Worm (Caenorhabditis elegans): ENCODE measurements around the gene mpst-2.

The mpst-2 gene

DNA sequence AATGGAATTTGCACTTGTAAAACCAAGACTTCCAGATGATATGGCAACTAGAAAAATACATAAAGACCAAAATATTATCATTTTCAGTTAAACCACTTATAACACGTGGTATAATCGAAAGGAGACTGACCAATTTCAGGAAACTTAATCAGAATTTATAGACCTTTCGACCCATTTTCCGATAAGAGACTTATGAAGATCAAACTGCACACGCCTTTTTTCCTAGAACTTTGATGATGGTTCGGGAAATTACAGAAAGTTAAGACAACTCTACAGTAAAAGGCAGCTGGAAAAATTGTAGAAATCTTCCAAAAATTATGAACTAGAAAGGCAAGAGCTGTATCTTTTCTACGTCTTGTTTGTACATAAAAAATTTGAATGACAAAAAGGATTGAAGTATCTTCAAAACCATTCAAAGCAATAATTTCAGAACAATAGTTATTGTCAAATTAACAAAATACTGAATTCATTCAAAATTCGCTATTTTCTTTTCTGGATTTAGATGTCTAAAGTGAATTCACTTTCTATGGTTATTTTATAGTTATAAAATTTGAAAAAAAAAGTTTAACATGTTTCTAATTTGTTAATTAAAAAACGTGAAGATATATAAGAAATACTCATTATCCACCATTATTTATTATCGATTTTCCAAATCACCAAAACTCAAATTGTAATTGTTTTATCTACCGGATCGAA is at the start of gene mpst-2, which contains the start of gene H12D21.5:
mpst-2 (minus strand) TSS at position 101 of the 696 bp plus-strand sequence.
H12D21.5 (plus strand) TSS at position 646 of the 696 bp plus-strand sequence.
- TF ChIP-seq dao-5 (tag; optimal IDR thresholded peaks at IDR 0.05) (no peak), him-1 (tag; optimal IDR thresholded peaks at IDR 0.05) (no peak), W03F9.2 (tag; optimal IDR thresholded peaks at IDR 0.05) (no peak)

DNA sequence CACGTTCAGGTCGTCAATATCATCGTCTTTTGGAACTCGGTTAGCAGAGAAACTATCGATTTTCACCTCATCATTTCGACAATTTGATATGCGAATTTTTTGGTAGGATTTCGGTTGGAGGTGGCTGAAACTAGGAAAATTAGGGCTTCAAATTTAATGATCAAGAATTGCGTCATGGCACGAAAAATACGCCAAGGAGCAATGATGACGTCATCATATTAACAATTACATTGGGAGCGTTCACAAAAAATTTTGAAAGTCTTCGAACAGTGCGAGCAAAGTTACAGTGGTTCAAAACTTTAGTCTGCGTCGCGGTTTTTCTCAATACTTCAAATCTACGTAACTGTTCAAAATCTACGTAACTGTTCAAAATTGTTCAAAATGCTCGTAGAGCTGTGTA is 49.6 kb upstream of the mpst-2 start:
- TF ChIP-seq dao-5 (tag; optimal IDR thresholded peaks at IDR 0.05) (no peak), him-1 (tag; optimal IDR thresholded peaks at IDR 0.05) (no peak), W03F9.2 (tag; optimal IDR thresholded peaks at IDR 0.05) (no peak)

DNA sequence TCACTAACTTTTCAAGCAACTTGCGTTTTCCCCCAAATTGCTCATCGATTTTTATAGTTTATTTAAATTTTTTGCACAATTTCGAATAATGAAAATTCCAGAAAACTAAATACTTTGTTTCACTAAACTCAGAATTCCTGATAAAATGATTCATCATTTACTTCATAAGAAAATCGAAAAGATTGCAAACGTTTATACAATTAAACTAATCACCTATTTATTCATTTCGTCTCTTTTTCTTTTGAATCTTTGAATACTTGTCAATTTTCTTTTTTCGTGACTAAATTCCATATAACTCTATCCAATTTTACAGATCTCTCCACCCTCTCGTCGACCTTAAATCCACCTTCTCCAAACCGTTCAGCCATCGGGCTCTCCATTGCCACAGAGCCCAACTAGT is 43.3 kb upstream of the mpst-2 start, which contains the start of gene C30G7.2:
C30G7.2 (plus strand) TSS at position 301 of the 400 bp plus-strand sequence.
- TF ChIP-seq dao-5 (tag; optimal IDR thresholded peaks at IDR 0.05) (no peak), him-1 (tag; optimal IDR thresholded peaks at IDR 0.05) (no peak), W03F9.2 (tag; optimal IDR thresholded peaks at IDR 0.05) (no peak)

DNA sequence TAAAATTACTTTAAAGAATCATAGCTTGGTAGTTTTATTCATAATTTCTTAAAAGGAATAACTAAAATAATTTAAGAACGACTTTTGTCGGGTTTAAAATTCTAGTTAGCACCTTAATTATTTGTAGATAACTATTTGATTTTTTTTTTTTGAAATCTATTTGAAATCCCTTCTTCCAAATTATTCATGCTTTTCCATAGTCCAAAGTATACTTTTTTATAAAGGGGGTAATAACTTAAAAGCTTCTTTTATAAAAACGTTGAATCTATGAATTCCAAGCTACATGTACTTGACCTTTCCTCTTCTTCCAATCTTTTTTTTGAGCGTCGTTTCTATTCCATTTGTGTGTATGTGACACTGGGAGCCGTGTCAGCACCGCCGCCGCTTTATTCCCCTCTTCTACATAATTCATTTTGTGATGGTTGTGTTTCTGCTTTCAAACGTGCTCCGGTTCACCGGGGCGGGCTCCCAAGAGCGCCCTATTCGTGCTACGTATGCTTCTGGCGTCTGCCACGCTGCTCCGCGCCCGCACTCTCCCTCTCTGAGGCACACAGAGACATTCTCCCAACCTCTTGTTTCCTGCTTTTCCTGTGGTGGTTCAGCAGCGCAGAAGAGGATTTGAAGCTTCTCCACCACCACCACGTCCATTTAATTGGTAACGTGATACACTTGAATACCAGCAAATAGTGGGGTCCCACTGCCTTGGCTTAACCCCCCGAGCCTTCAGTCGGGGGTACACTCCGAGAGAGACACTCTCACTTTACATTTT is 40.4 kb upstream of the mpst-2 start:
- TF ChIP-seq dao-5 (tag; optimal IDR thresholded peaks at IDR 0.05) (no peak), W03F9.2 (tag; optimal IDR thresholded peaks at IDR 0.05) (no peak), him-1 (tag; optimal IDR thresholded peaks at IDR 0.05) (no peak)

DNA sequence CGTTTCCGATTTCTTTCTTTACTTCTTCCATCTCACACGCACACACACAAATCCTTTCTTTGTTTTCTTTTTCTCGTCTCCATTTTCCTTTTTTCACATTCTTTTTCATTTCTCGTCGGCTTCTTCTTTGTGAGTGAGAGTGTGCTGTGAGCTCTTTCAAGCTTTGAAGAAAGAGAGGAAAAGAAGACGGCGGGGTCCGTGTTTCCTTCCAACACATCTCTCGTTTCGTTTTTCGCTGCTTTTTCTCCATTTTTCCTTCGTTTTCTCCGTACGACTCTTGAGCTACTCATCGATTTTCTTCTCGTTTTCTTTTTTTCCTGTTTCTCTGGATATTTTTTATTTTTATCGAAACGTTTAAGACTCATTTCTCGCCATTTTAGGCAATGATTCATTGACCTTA is 36.9 kb upstream of the mpst-2 start:
- TF ChIP-seq W03F9.2 (tag; optimal IDR thresholded peaks at IDR 0.05) = no peak
- no peak for TF ChIP-seq dao-5 (tag; optimal IDR thresholded peaks at IDR 0.05)
- TF ChIP-seq him-1 (tag; optimal IDR thresholded peaks at IDR 0.05) = peak; percentile 69

DNA sequence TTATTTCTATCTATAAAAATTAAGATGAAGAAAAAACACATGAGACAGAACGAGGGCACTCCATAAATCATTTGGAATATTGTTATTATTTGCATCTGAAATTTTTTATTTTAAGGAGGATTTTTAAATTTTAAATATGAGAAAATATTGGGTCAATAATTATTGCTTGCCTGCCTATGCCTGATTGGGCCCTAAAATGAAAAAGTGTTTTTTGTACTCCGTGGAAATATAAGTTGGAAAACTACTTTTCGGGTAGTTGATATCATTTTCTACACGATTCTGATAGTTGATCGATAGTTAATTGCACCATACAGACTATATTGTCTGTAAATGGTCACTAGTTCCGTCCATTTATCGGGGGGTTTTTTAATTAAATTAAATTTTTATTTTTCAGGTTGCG is 35.0 kb upstream of the mpst-2 start, which contains the start of gene srg-55:
srg-55 (minus strand) TSS at position 101 of the 400 bp plus-strand sequence.
- TF ChIP-seq W03F9.2 (tag; optimal IDR thresholded peaks at IDR 0.05) (no peak), him-1 (tag; optimal IDR thresholded peaks at IDR 0.05) (no peak), dao-5 (tag; optimal IDR thresholded peaks at IDR 0.05) (no peak)

DNA sequence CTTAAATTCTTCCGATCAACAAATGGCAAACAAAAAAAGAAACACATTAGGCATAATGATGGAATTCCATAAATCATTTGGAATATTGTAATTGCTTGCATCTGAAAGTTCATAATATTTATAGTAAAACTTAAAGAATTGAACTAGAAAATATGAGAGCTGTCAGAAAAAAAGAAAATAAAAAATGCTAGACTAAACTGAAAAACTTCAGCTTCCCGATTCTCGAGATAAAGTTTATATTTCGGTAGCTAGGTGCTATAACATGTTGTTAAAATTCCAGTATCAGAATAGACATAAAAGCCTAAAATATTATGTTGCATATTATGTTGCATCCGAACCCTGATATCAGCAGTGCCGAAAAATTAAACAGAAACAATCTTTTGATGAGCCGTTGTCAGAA is 30.8 kb upstream of the mpst-2 start, which contains the start of gene srg-54:
srg-54 (minus strand) TSS at position 101 of the 400 bp plus-strand sequence.
- TF ChIP-seq W03F9.2 (tag; optimal IDR thresholded peaks at IDR 0.05) (no peak), him-1 (tag; optimal IDR thresholded peaks at IDR 0.05) (no peak), dao-5 (tag; optimal IDR thresholded peaks at IDR 0.05) (no peak)

DNA sequence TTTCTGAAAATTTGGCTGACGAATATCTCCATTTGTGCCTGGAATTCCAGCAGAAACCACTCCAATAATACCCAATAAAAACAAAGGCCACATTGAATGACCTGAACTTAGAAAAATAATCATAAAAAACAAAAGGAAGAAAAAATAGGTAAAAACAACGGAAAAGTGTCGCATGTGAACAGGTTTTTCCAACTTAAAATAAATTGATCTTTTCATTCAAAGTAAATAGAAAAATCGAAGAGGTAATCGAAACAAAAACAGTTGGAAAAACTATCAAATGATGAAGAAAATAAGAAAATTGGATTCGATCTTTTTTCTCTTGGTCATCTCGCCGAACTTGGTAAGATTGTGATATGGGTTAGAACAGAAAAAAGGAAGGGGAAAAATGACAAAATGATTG is 28.3 kb upstream of the mpst-2 start, which contains the start of gene zmp-4:
zmp-4 (minus strand) TSS at position 101 of the 400 bp plus-strand sequence.
- TF ChIP-seq W03F9.2 (tag; optimal IDR thresholded peaks at IDR 0.05) (no peak), dao-5 (tag; optimal IDR thresholded peaks at IDR 0.05) (no peak), him-1 (tag; optimal IDR thresholded peaks at IDR 0.05) (no peak)

DNA sequence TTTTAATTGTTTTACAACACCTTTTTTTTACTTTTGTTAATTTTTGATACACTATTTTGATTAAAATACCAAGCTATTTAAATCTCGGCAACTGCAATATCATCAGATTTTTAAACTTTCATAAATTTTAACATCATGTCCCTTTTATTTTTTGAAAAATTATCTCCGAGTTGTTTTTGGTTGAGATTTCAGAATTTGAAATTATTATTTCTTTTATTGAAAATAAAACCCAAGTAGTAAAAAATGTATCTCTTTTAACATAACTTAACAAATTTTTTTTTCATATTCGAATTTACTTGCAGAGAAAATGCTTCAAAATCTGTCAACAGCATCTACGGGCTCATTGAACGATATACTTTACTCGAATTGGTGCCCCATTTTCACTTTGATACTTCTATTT is 22.3 kb upstream of the mpst-2 start, which contains the start of gene H12D21.11:
H12D21.11 (plus strand) TSS at position 301 of the 400 bp plus-strand sequence.
- no peak for TF ChIP-seq W03F9.2 (tag; optimal IDR thresholded peaks at IDR 0.05)
- no peak for TF ChIP-seq him-1 (tag; optimal IDR thresholded peaks at IDR 0.05)
- TF ChIP-seq dao-5 (tag; optimal IDR thresholded peaks at IDR 0.05) = no peak

DNA sequence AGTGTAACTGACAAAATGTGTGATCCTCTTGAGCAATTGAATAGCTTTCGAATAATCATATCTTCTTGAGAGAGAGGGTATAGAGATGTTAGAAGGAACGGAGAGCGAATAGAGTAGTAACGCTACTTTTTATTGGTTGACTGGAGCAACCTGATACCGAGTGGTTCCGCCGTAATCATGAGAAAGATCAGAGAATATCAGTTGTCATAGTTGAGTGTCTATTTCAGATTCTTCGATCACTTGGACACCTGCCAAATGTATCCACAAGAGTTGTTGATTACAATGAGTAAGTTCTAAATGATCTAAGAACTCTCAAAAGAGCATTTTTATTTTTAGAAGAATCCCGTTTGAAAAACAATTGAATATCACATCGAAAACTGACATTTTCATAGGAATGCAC is 17.5 kb upstream of the mpst-2 start:
- TF ChIP-seq W03F9.2 (tag; optimal IDR thresholded peaks at IDR 0.05) (no peak), dao-5 (tag; optimal IDR thresholded peaks at IDR 0.05) (no peak), him-1 (tag; optimal IDR thresholded peaks at IDR 0.05) (no peak)

DNA sequence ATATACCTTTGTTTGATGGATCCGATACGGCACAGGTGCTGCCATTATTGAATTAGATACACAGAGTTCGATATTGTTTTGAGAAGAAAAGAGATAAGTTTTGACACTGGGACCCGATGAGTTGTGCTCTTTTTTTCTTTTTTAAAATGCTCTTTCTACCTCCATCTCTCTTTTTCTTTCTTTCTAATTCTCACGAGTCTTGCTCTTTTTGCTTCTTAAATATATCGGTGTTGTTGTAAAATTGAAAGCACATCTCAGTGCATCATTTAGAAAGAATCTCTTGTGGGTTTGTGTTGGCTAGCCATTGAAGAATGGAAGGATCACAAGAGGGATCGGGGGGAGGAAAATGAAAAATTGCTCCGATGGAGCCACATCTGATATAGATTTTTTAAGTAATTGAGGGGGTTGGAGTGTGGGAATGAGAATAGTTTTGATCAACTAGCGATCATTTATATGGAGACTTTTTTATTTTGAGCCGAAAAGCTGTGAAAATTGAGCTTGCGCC is 16.1 kb upstream of the mpst-2 start, which contains the start of gene H12D21.9:
H12D21.9 (minus strand) TSS at position 148 of the 505 bp plus-strand sequence.
- TF ChIP-seq him-1 (tag; optimal IDR thresholded peaks at IDR 0.05) (no peak), W03F9.2 (tag; optimal IDR thresholded peaks at IDR 0.05) (no peak), dao-5 (tag; optimal IDR thresholded peaks at IDR 0.05) (no peak)

DNA sequence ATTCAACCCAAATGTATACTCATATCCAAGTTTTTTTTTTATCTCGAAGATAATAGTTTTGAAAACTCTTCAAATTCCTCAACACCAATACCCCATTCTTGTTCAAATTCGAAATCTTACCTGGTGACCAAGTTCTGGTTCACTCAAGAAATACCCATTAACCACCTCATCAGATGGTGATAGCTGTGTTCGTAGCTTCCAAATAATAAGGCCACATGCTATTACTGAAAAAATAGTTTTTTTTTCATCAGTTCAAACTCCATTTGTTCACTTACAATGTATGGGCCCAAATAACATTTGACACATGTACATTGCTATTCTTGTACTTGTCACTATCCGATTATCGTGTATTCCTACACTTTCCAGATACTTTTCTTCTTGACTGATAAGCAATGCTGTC is 14.2 kb upstream of the mpst-2 start:
- TF ChIP-seq W03F9.2 (tag; optimal IDR thresholded peaks at IDR 0.05) (no peak), him-1 (tag; optimal IDR thresholded peaks at IDR 0.05) (no peak), dao-5 (tag; optimal IDR thresholded peaks at IDR 0.05) (no peak)

DNA sequence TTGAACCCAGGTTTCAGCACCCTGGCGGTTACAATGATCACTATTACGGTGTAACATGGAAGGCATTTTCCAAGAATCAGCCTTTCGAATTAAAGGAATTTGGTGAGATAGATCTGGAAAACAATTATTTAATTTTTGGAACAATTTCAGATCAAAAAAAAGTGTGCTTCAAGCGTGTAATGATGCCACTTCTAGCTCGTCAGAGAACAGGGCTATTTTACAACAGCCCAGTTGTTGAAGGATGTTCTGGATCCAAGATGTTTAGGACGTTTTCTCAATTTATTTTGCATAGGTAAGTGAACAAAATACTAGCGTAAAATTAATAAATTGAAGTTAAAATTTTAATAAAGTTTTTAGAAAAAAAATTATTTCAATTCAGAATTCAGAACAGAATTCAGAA is 7.7 kb upstream of the mpst-2 start:
- TF ChIP-seq W03F9.2 (tag; optimal IDR thresholded peaks at IDR 0.05) (no peak), him-1 (tag; optimal IDR thresholded peaks at IDR 0.05) (no peak), dao-5 (tag; optimal IDR thresholded peaks at IDR 0.05) (no peak)
